Worm (Caenorhabditis elegans): ENCODE results near the gene C31C9.6.
"Not testable (repeated sequence)": the region's sequence is repeated elsewhere in the genome, so short reads cannot be mapped to it uniquely, and the experiment has no call there.

The C31C9.6 gene

ce11 chrII:13670707-13671295, 8.9 kb upstream of the C31C9.6 start:
- TF ChIP-seq nhr-28 (tag; optimal IDR thresholded peaks at IDR 0.05) = no peak

DNA sequence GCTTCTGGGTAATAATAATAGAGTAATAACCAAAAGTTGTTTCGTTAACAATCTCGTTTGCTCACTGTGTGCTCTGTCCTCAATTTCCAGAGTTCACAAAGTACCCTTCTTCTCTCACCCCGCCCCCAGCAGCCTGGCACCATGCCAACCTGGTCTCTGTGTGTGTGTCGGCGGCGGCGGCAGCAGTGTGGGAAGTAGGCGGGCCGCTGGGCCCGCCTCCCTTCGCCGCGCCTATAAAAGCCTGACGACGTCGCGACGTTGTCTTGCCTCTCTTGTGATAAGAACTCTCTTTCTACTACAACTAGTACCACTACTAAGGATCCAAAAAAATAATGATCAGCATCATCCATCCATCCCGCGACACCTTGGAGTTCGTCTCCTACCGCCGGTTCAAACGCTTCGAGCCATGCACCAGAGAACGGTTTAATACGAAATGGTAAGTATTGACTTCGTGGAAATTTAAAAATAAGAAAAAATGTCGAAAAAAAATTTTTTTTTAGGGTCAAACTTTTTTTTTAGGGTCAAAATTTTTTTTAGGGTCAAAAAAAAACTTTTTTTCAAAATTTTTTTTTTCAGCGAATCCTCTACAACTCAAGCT, 7.1 kb upstream of the C31C9.6 start, which contains the start of gene C31C9.7:
Gene C31C9.7 (plus strand): TSS at position 261 of the 598 bp plus-strand sequence.
- TF ChIP-seq snpc-4 (tag; optimal IDR thresholded peaks at IDR 0.05) (no peak), mls-2 (tag; optimal IDR thresholded peaks at IDR 0.05) (no peak), nhr-28 (tag; optimal IDR thresholded peaks at IDR 0.05) (no peak), lsy-2 (tag; optimal IDR thresholded peaks at IDR 0.05) (no peak), nhr-2 (tag; optimal IDR thresholded peaks at IDR 0.05) (no peak), ham-2 (GFP tag; optimal IDR thresholded peaks at IDR 0.05) (no peak), elt-1 (tag; optimal IDR thresholded peaks at IDR 0.05; ENCODE audit: borderline replicate concordance, insufficient read depth) (no peak), tbx-8 (GFP tag; optimal IDR thresholded peaks at IDR 0.05) (no peak), ceh-39 (tag; optimal IDR thresholded peaks at IDR 0.05) (no peak), ces-1 (GFP tag; optimal IDR thresholded peaks at IDR 0.05) (no peak), sptf-1 (tag; optimal IDR thresholded peaks at IDR 0.05) (no peak), drap-1 (GFP tag; optimal IDR thresholded peaks at IDR 0.05) (no peak), ztf-11 (tag; optimal IDR thresholded peaks at IDR 0.05) (no peak), M03D4.4 (tag; optimal IDR thresholded peaks at IDR 0.05) (no peak)

- TF ChIP-seq ham-2 (GFP tag; optimal IDR thresholded peaks at IDR 0.05) = no peak
- TF ChIP-seq elt-1 (tag; optimal IDR thresholded peaks at IDR 0.05; ENCODE audit: borderline replicate concordance, insufficient read depth) = no peak
- TF ChIP-seq sem-2 (GFP tag; optimal IDR thresholded peaks at IDR 0.05) = no peak
- peak; percentile 47 for TF ChIP-seq elt-3 (tag; optimal IDR thresholded peaks at IDR 0.05)
Measured at ce11 chrII:13664993-13665680, 3.2 kb upstream of the C31C9.6 start.

DNA sequence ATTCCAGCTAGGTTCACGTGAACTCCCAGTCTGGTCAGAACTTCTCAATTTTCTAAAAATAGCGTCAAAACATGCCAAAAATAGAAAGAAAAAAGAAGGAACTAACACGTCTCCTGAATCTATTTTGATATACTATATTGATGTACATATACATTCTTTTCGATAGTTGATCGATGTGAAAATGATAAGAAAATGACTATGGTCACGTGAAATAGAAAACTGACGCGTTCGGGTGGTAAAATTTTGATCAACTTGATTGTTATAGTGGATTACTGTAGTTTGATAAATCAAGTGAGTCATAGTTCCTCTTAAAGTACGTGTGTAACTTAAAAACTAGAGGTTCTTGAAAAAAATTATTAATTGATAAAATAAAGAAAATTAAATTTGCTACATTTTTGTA, 2.5 kb upstream of the C31C9.6 start:
- TF ChIP-seq ztf-11 (tag; optimal IDR thresholded peaks at IDR 0.05) (no peak), mep-1 (tag; optimal IDR thresholded peaks at IDR 0.05) (no peak), nhr-28 (tag; optimal IDR thresholded peaks at IDR 0.05) (no peak), ceh-39 (tag; optimal IDR thresholded peaks at IDR 0.05) (no peak), mab-5 (tag; optimal IDR thresholded peaks at IDR 0.05) (no peak), cnd-1 (tag; optimal IDR thresholded peaks at IDR 0.05) (no peak), zip-8 (tag; optimal IDR thresholded peaks at IDR 0.05) (no peak), hlh-1 (tag; optimal IDR thresholded peaks at IDR 0.05) (no peak), unc-39 (tag; optimal IDR thresholded peaks at IDR 0.05) (no peak), M03D4.4 (tag; optimal IDR thresholded peaks at IDR 0.05) (no peak), nhr-237 (tag; optimal IDR thresholded peaks at IDR 0.05) (no peak)

DNA sequence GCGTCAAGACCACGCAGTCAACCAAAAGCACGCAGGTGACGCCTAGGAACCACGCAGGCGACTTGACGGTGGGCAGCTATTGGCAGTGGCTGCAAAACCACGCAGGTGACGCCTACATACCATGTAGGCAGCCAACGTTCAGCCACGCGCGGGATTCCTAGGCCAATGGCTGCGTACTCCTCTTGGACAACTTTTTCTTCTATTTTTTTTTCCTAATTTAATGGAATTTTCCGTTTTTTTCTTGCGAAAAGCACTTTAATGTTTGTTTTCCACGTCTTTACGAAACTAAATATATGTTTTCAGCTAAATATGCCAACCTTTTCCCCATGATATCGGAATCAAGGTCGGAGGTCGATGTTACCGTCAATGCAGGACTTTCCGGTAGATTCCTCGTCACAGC, 7.2 kb downstream of the C31C9.6 start, which contains the start of gene C31C9.9:
Gene C31C9.9 (plus strand): TSS at position 301 of the 400 bp plus-strand sequence.
- TF ChIP-seq sptf-1, nhr-28, hlh-1 (tag; optimal IDR thresholded peaks at IDR 0.05): not testable (repeated sequence)

DNA sequence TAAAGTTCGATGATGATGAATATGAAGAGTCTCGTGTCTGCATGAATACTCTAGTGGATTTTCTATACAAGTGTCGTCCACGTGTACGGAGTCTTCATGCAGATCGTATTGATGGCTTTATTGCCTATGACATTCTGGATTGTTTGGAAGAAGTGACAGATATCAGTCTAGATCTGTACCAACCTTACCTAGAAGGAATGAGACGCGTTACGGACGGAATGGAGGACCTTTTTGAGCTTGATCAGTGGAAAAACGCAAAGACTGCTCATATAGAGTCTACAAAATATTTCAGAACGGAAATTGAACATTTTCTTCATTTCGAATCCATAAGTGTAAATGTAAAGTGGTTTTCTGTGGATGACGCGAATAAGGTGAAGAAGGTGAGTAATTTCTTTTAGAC, 13.7 kb downstream of the C31C9.6 start, which contains the start of gene fbxa-169:
Gene fbxa-169 (plus strand): TSS at position 301 of the 400 bp plus-strand sequence.
- TF ChIP-seq ces-1 (GFP tag; optimal IDR thresholded peaks at IDR 0.05) (no peak), blmp-1 (tag; optimal IDR thresholded peaks at IDR 0.05) (no peak), cnd-1 (tag; optimal IDR thresholded peaks at IDR 0.05) (no peak), ham-2 (GFP tag; optimal IDR thresholded peaks at IDR 0.05) (no peak)

DNA sequence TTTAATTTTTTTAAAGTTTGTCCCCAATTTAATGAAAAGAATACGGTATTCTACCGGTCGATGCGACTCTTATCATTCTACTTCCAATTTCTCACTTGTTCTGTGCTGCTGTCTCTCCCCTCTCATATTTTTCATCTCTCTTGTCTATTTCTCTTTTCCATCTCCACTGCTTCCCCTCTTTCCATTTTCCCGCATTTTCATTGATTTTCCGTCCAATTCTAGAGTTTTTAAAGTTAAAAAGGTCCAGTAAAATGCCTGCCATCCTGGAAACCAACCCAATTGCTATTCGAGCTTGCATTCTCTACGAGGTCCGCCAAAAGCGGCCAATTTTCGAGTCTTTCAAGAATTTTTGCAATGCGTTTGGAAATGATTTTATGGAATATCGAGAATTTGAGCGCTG, 20.6 kb downstream of the C31C9.6 start, which contains the start of gene fbxa-167:
Gene fbxa-167 (plus strand): TSS at position 179 of the 400 bp plus-strand sequence.
- no peak for TF ChIP-seq ztf-11 (tag; optimal IDR thresholded peaks at IDR 0.05)
- TF ChIP-seq ham-2 (GFP tag; optimal IDR thresholded peaks at IDR 0.05) = no peak
- no peak for TF ChIP-seq flh-1 (GFP tag; optimal IDR thresholded peaks at IDR 0.05)
- peak; percentile 21 for TF ChIP-seq mep-1 (tag; optimal IDR thresholded peaks at IDR 0.05)
- TF ChIP-seq hlh-1 (tag; optimal IDR thresholded peaks at IDR 0.05) = no peak
- no peak for TF ChIP-seq cnd-1 (tag; optimal IDR thresholded peaks at IDR 0.05)
- TF ChIP-seq tbx-8 (GFP tag; optimal IDR thresholded peaks at IDR 0.05) = no peak
- no peak for TF ChIP-seq zip-8 (tag; optimal IDR thresholded peaks at IDR 0.05)
